Worm (Caenorhabditis elegans) whole organism, L4/young adult: ENCODE measurements around the gene fbxc-51.

Experiments
- W03F9.2 ChIP-seq: fragments of 150-350 bp; optimal IDR thresholded peaks from 2 replicates; lab custom pipeline; 2014; ENCODE audit warnings: missing biosample characterization, missing genetic modification characterization
- dao-5 ChIP-seq: sonication (generic microtip); optimal IDR thresholded peaks from 2 replicates; lab custom pipeline; 2016; ENCODE audit warnings: missing genotype, missing genetic modification characterization, moderate library complexity, missing compliant biosample characterization
- him-1 ChIP-seq: sonication (generic microtip); optimal IDR thresholded peaks from 2 replicates; lab custom pipeline; 2016; ENCODE audit warnings: missing genotype, missing genetic modification reagents, missing genetic modification characterization, missing compliant biosample characterization

ce11 chrII:901632-902031 is 33.0 kb downstream of the fbxc-51 start, which contains the start of gene T07D3.2:
- TF ChIP-seq W03F9.2 (no peak), him-1 (tag; lab: Kevin White, UChicago) (no peak), dao-5 (tag; lab: Kevin White, UChicago) (no peak)
